Worm (Caenorhabditis elegans) whole organism, L2 larva: ENCODE results near the gene ZK546.2.
A peak's percentile ranks its signal among the peaks of the same experiment; 100 is the strongest.

Source experiments
- C34F6.9 ChIP-seq: fragments of 150-350 bp; optimal IDR thresholded peaks from 2 replicates; lab custom pipeline; 2014; ENCODE audit warnings: missing biosample characterization, missing genetic modification characterization
- F13H6.1 ChIP-seq: sonication (generic microtip); optimal IDR thresholded peaks from 2 replicates; lab custom pipeline; 2016; ENCODE audit warnings: missing genetic modification characterization, missing compliant biosample characterization
- R02D3.7 ChIP-seq: fragments of 150-350 bp; optimal IDR thresholded peaks from 2 replicates; lab custom pipeline; 2014; ENCODE audit warnings: missing biosample characterization, missing genetic modification characterization
- Y55F3AM.14 ChIP-seq: fragments of 200-800 bp; sonication (Bioruptor generic); optimal IDR thresholded peaks from 2 replicates; lab custom pipeline; 2018; ENCODE audit warnings: mild to moderate bottlenecking, missing genetic modification characterization, missing compliant biosample characterization
- ZK546.5 ChIP-seq: sonication (generic microtip); optimal IDR thresholded peaks from 2 replicates; lab custom pipeline; 2017; ENCODE audit warnings: missing biosample characterization, missing genetic modification characterization
- aly-2 ChIP-seq: fragments of 150-350 bp; optimal IDR thresholded peaks from 2 replicates; lab custom pipeline; 2014; ENCODE audit warnings: missing biosample characterization, missing genetic modification characterization
- ama-1 ChIP-seq: fragments of 150-350 bp; optimal IDR thresholded peaks from 2 replicates; lab custom pipeline; 2018; ENCODE audit warnings: inconsistent platforms
- blmp-1 ChIP-seq: sonication (generic microtip); optimal IDR thresholded peaks from 2 replicates; lab custom pipeline; 2017; ENCODE audit warnings: missing genetic modification characterization, mild to moderate bottlenecking, missing compliant biosample characterization, antibody characterized with exemption, moderate library complexity; ENCODE audit not compliant: insufficient read depth
- ceh-82 ChIP-seq: fragments of 150-350 bp; optimal IDR thresholded peaks from 2 replicates; lab custom pipeline; 2014; ENCODE audit warnings: missing biosample characterization, missing genetic modification characterization
- crh-2 ChIP-seq: sonication (generic microtip); optimal IDR thresholded peaks from 2 replicates; lab custom pipeline; 2017; ENCODE audit warnings: missing biosample characterization, missing genetic modification characterization
- dmd-4 ChIP-seq: sonication (generic microtip); optimal IDR thresholded peaks from 2 replicates; lab custom pipeline; 2017; ENCODE audit warnings: missing biosample characterization, missing genetic modification characterization
- egl-27 ChIP-seq: sonication (generic microtip); optimal IDR thresholded peaks from 3 replicates; lab custom pipeline; 2017; ENCODE audit warnings: missing biosample characterization, missing genetic modification reagents, missing genetic modification characterization
- elt-1 ChIP-seq: fragments of 150-350 bp; optimal IDR thresholded peaks from 2 replicates; lab custom pipeline; 2014; ENCODE audit warnings: missing biosample characterization, missing genetic modification characterization
- elt-3 ChIP-seq: sonication (generic microtip); optimal IDR thresholded peaks from 2 replicates; lab custom pipeline; 2017; ENCODE audit warnings: missing biosample characterization, missing genetic modification characterization
- gmeb-1 ChIP-seq: fragments of 150-350 bp; optimal IDR thresholded peaks from 2 replicates; lab custom pipeline; 2014; ENCODE audit warnings: missing biosample characterization, missing genetic modification characterization
- lin-11 ChIP-seq: fragments of 150-350 bp; sonication (generic microtip); optimal IDR thresholded peaks from 2 replicates; lab custom pipeline; 2014; ENCODE audit warnings: missing biosample characterization, missing genetic modification characterization, inconsistent platforms, mixed read lengths
- lin-13 ChIP-seq: fragments of 150-350 bp; optimal IDR thresholded peaks from 2 replicates; lab custom pipeline; 2014; ENCODE audit warnings: missing biosample characterization, missing genetic modification reagents, missing genetic modification characterization
- lin-39 ChIP-seq: fragments of 150-350 bp; optimal IDR thresholded peaks from 2 replicates; lab custom pipeline; 2014; ENCODE audit warnings: missing biosample characterization, missing genetic modification reagents, missing genetic modification characterization
- lsy-2 ChIP-seq, 2 experiments: fragments of 150-350 bp in 1 of 2; sonication (generic microtip) in 1 of 2; optimal IDR thresholded peaks; 2 replicates each; lab custom pipeline; 2014 to 2017; ENCODE audit warnings: missing biosample characterization in 2 of 2, missing genetic modification characterization in 2 of 2
- mdl-1 ChIP-seq, 2 experiments: fragments of 150-350 bp in 1 of 2; sonication (generic microtip) in 1 of 2; optimal IDR thresholded peaks; 2 replicates each; lab custom pipeline; 2017; ENCODE audit warnings: missing biosample characterization in 2 of 2, missing genetic modification characterization in 2 of 2
- nhr-11 ChIP-seq: fragments of 150-350 bp; optimal IDR thresholded peaks from 2 replicates; lab custom pipeline; 2014; ENCODE audit warnings: missing biosample characterization, missing genetic modification characterization
- nhr-12 ChIP-seq: fragments of 150-350 bp; optimal IDR thresholded peaks from 2 replicates; lab custom pipeline; 2014; ENCODE audit warnings: missing biosample characterization, missing genetic modification characterization
- nhr-129 ChIP-seq: fragments of 150-350 bp; optimal IDR thresholded peaks from 2 replicates; lab custom pipeline; 2014; ENCODE audit warnings: missing biosample characterization, missing genetic modification characterization
- nhr-21 ChIP-seq: fragments of 150-350 bp; optimal IDR thresholded peaks from 2 replicates; lab custom pipeline; 2014; ENCODE audit warnings: missing biosample characterization, missing genetic modification characterization
- nhr-23 ChIP-seq: fragments of 150-350 bp; optimal IDR thresholded peaks from 2 replicates; lab custom pipeline; 2014; ENCODE audit warnings: missing biosample characterization, missing genetic modification reagents, missing genetic modification characterization
- nhr-237 ChIP-seq: fragments of 150-350 bp; optimal IDR thresholded peaks from 2 replicates; lab custom pipeline; 2014; ENCODE audit warnings: missing biosample characterization, missing genetic modification characterization
- nhr-25 ChIP-seq: fragments of 150-350 bp; sonication (generic microtip); optimal IDR thresholded peaks from 3 replicates; lab custom pipeline; 2014; ENCODE audit warnings: missing biosample characterization, missing genetic modification characterization
- nhr-6 ChIP-seq: fragments of 150-350 bp; optimal IDR thresholded peaks from 2 replicates; lab custom pipeline; 2014; ENCODE audit warnings: missing biosample characterization, missing genetic modification characterization
- nhr-77 ChIP-seq: fragments of 150-350 bp; optimal IDR thresholded peaks from 2 replicates; lab custom pipeline; 2014; ENCODE audit warnings: missing biosample characterization, missing genetic modification characterization
- sem-4 ChIP-seq: fragments of 150-350 bp; optimal IDR thresholded peaks from 2 replicates; lab custom pipeline; 2014; ENCODE audit warnings: missing biosample characterization, missing genetic modification reagents, missing genetic modification characterization
- skn-1 ChIP-seq: sonication (generic microtip); optimal IDR thresholded peaks from 2 replicates; lab custom pipeline; 2017; ENCODE audit warnings: missing biosample characterization, missing genetic modification characterization
- sma-3 ChIP-seq: sonication (generic microtip); optimal IDR thresholded peaks from 2 replicates; lab custom pipeline; 2016; ENCODE audit warnings: missing genetic modification reagents, missing genetic modification characterization, missing compliant biosample characterization
- snpc-4 ChIP-seq: fragments of 150-350 bp; optimal IDR thresholded peaks from 2 replicates; lab custom pipeline; 2014; ENCODE audit warnings: missing biosample characterization, missing genetic modification characterization
- unc-39 ChIP-seq: fragments of 150-350 bp; optimal IDR thresholded peaks from 2 replicates; lab custom pipeline; 2014; ENCODE audit warnings: missing biosample characterization, missing genetic modification characterization
- unc-55 ChIP-seq: fragments of 150-350 bp; sonication (generic microtip); optimal IDR thresholded peaks from 3 replicates; lab custom pipeline; 2014; ENCODE audit warnings: missing biosample characterization, missing genetic modification reagents, missing genetic modification characterization
- unc-62 ChIP-seq: fragments of 150-350 bp; optimal IDR thresholded peaks from 2 replicates; lab custom pipeline; 2014; ENCODE audit warnings: missing biosample characterization, missing genetic modification reagents, missing genetic modification characterization
- zag-1 ChIP-seq: fragments of 150-350 bp; optimal IDR thresholded peaks from 2 replicates; lab custom pipeline; 2014; ENCODE audit warnings: missing biosample characterization, missing genetic modification characterization
- ztf-1 ChIP-seq: fragments of 200-800 bp; sonication (Bioruptor generic); conservative IDR thresholded peaks from 2 replicates; pipeline ENCODE4 v1.3.6; 2022; ENCODE audit warnings: missing genetic modification characterization, missing compliant biosample characterization
- ztf-11 ChIP-seq: sonication (generic microtip); optimal IDR thresholded peaks from 2 replicates; lab custom pipeline; 2017; ENCODE audit warnings: missing biosample characterization, missing genetic modification characterization
- ztf-4 ChIP-seq: fragments of 150-350 bp; optimal IDR thresholded peaks from 2 replicates; lab custom pipeline; 2014; ENCODE audit warnings: missing biosample characterization, missing genetic modification characterization

The ZK546.2 gene

DNA sequence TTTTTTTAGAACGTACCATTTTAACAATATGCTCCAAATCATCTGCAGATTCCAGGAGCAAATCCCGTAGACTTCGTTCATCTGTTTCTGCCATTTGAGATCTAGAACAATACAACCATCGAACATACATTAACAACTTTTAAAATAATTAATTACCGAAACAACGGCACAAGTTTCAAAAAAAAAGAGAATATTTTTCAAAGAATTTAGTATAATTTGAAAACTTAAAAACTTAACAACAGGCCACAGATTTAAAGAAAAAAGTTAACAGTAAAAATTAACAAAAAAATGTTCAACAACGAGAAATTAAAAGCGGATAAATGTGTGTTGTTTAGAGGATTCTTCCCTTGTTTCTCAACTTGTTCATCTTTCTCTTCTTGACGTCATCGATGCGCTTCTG, 2.0 kb upstream of the ZK546.2 start, which contains the start of gene mdt-4:
Gene mdt-4 (minus strand): TSS at position 101 of the 400 bp plus-strand sequence.
- TF ChIP-seq nhr-25 (tag; lab: Kevin White, UChicago) (no peak), lin-39 (tag; lab: Kevin White, UChicago) (no peak), snpc-4 (tag; lab: Kevin White, UChicago) (no peak), nhr-237 (no peak), elt-1 (tag; lab: Kevin White, UChicago) (no peak), R02D3.7 (tag; lab: Kevin White, UChicago) (no peak), skn-1 (tag; lab: Kevin White, UChicago) (no peak), dmd-4 (tag; lab: Kevin White, UChicago) (no peak), unc-62 (GFP tag; lab: Kevin White, UChicago) (no peak), crh-2 (tag; lab: Kevin White, UChicago) (no peak), nhr-21 (tag; lab: Kevin White, UChicago) (no peak)

DNA sequence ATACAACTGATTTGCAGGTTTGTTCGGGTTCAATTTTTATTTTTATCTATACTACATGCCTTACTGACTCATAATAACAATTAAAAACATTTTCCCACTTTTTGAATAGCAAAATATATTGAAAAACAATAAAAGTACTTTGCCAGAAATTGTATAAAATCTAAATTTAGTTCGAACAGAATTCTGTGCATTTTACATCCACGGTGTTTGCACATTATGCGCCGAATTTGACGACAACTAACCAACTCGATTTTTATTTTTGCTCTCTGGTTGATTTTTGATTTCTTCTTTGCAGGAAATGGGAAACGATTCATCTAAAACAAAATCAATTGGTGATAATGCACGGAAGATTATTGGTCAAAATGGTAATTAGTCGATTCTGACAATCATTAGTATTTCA, 948 bp downstream of the ZK546.2 start:
- TF ChIP-seq nhr-12 = no peak
- TF ChIP-seq unc-62 (GFP tag; lab: Kevin White, UChicago) = no peak
- peak; percentile 19 for TF ChIP-seq C34F6.9 (tag; lab: Kevin White, UChicago)
- peak in 1 of 2 experiments; percentile 13 for TF ChIP-seq lsy-2 (tag; optimal IDR thresholded peaks at IDR 0.05; lab: Kevin White, UChicago)
- peak; percentile 31 for TF ChIP-seq unc-55
- TF ChIP-seq nhr-129 (tag; lab: Kevin White, UChicago) = peak; percentile 18
- TF ChIP-seq lin-13 (GFP tag; lab: Kevin White, UChicago) = peak; percentile 42
- peak; percentile 25 for TF ChIP-seq crh-2 (tag; lab: Kevin White, UChicago)
- TF ChIP-seq, all 48 proteins: peak for 6

DNA sequence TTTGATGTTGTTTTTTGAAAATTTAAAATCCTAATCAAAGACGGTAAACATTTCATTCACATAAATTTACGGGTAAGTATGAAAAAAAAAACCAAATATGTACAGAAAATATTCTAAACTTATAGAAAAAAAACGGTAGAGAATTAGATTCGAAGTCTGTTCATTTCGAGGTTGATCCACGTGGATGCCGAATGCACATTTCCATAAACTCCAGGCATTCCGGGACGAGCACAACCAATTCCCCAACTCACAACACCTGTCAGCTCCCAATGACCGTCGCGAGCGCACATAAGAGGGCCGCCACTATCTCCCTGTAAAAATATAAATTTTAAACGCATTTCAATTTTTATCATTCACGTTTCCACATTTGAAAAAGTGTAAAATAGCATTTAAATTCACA, 2.3 kb downstream of the ZK546.2 start:
- TF ChIP-seq ceh-82 (no peak), nhr-11 (tag; lab: Kevin White, UChicago) (no peak), nhr-77 (tag; lab: Kevin White, UChicago) (no peak), ztf-4 (tag; lab: Kevin White, UChicago) (no peak), sma-3 (GFP tag; lab: Kevin White, UChicago) (no peak), aly-2 (no peak), unc-39 (no peak), ztf-1 (no peak), mdl-1 (tag; optimal IDR thresholded peaks at IDR 0.05; lab: Kevin White, UChicago) (no peak), nhr-25 (tag; lab: Kevin White, UChicago) (no peak), Y55F3AM.14 (no peak), lin-39 (tag; lab: Kevin White, UChicago) (no peak), F13H6.1 (no peak), elt-3 (no peak), gmeb-1 (tag; lab: Kevin White, UChicago) (no peak), crh-2 (tag; lab: Kevin White, UChicago) (no peak), blmp-1 (tag; lab: Kevin White, UChicago) (no peak), nhr-23 (tag; lab: Kevin White, UChicago) (no peak), elt-1 (tag; lab: Kevin White, UChicago) (no peak), lin-11 (tag; lab: Kevin White, UChicago) (no peak)

DNA sequence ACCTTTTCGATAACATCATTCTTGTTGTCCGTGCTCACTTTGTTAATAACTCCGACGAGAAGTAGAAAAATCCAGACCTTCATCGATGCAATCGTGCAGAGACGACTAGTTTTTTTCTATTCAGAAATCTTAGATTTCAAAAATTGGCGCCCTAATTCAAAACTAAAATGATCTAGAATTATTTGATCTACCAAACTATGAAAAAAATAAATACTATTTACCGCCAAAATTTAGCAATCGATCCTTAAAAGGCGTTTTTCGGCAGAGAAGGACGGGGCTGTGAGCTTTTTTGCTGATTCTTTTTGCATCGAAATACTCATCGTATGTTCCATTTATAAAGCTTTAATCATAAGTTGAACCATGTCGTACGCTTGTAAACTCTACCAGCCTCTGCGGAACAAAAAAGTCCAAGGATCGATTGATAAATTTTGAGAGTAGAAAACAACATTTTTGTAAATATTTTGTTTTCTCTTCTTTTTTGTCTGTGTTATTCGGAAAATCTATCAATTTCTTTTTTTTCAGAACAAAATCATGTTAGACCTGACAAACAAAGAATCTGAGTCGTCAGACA, 3.6 kb downstream of the ZK546.2 start, which contains the start of the genes try-1 and zyg-12:
Gene try-1 (minus strand): TSS at position 148 of the 571 bp plus-strand sequence.
Gene zyg-12 (plus strand): TSS at position 521 of the 571 bp plus-strand sequence.
- TF ChIP-seq blmp-1 (tag; lab: Kevin White, UChicago) (no peak), egl-27 (no peak), zag-1 (tag; lab: Kevin White, UChicago) (no peak), nhr-77 (tag; lab: Kevin White, UChicago) (no peak), ZK546.5 (no peak), ama-1 (lab: Kevin White, UChicago) (no peak), lin-13 (GFP tag; lab: Kevin White, UChicago) (no peak), nhr-6 (no peak), ceh-82 (no peak), ztf-11 (tag; lab: Kevin White, UChicago) (no peak), lin-11 (tag; lab: Kevin White, UChicago) (no peak), snpc-4 (tag; lab: Kevin White, UChicago) (no peak), sem-4 (tag; lab: Kevin White, UChicago) (no peak)
